Fruit fly (Drosophila melanogaster) whole organism, embryonic: ENCODE results near the gene CG1622.

ENCODE experiments used
- ATbp ChIP-seq: fragments of 200-800 bp; sonication (Bioruptor generic); optimal IDR thresholded peaks from 2 replicates; lab custom pipeline; 2017; ENCODE audit warnings: missing biosample characterization, mild to moderate bottlenecking, missing genetic modification characterization, missing genetic modification reagents
- BtbVII ChIP-seq: fragments of 200-800 bp; sonication (Bioruptor generic); optimal IDR thresholded peaks from 3 replicates; lab custom pipeline; 2017; ENCODE audit warnings: missing biosample characterization, mild to moderate bottlenecking, missing genetic modification characterization
- CG10321 ChIP-seq: fragments of 200-800 bp; sonication (Bioruptor generic); IDR thresholded peaks from 2 replicates; pipeline ENCODE4 v1.3.6; 2022; ENCODE audit warnings: missing biosample characterization, missing genetic modification characterization
- CG10462 ChIP-seq: fragments of 200-800 bp; sonication (Bioruptor generic); optimal IDR thresholded peaks from 2 replicates; lab custom pipeline; 2016; ENCODE audit warnings: missing biosample characterization, missing genetic modification characterization
- CG11247 ChIP-seq: fragments of 200-800 bp; sonication (Bioruptor generic); IDR thresholded peaks from 2 replicates; pipeline ENCODE4 v1.3.6; 2022; ENCODE audit warnings: missing biosample characterization, missing genetic modification characterization
- CG12219 ChIP-seq: fragments of 200-800 bp; sonication (Bioruptor generic); optimal IDR thresholded peaks from 3 replicates; lab custom pipeline; 2018; ENCODE audit warnings: missing biosample characterization, mild to moderate bottlenecking, missing genetic modification characterization
- CG12236 ChIP-seq: fragments of 200-800 bp; sonication (Bioruptor generic); optimal IDR thresholded peaks from 2 replicates; lab custom pipeline; 2016; ENCODE audit warnings: missing biosample characterization, missing genetic modification characterization
- CG12391 ChIP-seq: fragments of 200-800 bp; sonication (Bioruptor generic); optimal IDR thresholded peaks from 3 replicates; lab custom pipeline; 2018; ENCODE audit warnings: missing biosample characterization, mild to moderate bottlenecking, missing genetic modification characterization, moderate library complexity
- CG12769 ChIP-seq: fragments of 200-800 bp; sonication (Bioruptor generic); optimal IDR thresholded peaks from 2 replicates; lab custom pipeline; 2019; ENCODE audit warnings: missing biosample characterization, mild to moderate bottlenecking, missing genetic modification characterization, moderate library complexity
- CG14710 ChIP-seq: fragments of 200-800 bp; sonication (Bioruptor generic); optimal IDR thresholded peaks from 3 replicates; lab custom pipeline; 2019; ENCODE audit warnings: missing biosample characterization, mild to moderate bottlenecking, missing genetic modification characterization, moderate library complexity
- CG16815 ChIP-seq: fragments of 200-800 bp; sonication (Bioruptor generic); optimal IDR thresholded peaks from 3 replicates; lab custom pipeline; 2017; ENCODE audit warnings: missing biosample characterization, mild to moderate bottlenecking, missing genetic modification characterization
- CG17802 ChIP-seq: fragments of 200-800 bp; sonication (Bioruptor generic); optimal IDR thresholded peaks from 2 replicates; lab custom pipeline; 2018; ENCODE audit warnings: missing biosample characterization, mild to moderate bottlenecking, missing genetic modification characterization, moderate library complexity
- CG17912 ChIP-seq: fragments of 200-800 bp; sonication (Bioruptor generic); optimal IDR thresholded peaks from 2 replicates; lab custom pipeline; 2018; ENCODE audit warnings: missing biosample characterization, mild to moderate bottlenecking, missing genetic modification characterization
- CG2120 ChIP-seq: fragments of 200-800 bp; sonication (Bioruptor generic); optimal IDR thresholded peaks from 3 replicates; lab custom pipeline; 2016; ENCODE audit warnings: missing biosample characterization, missing genetic modification characterization
- CG31441 ChIP-seq: fragments of 200-800 bp; sonication (Bioruptor generic); IDR thresholded peaks from 2 replicates; pipeline ENCODE4 v1.3.6; 2022; ENCODE audit warnings: missing biosample characterization, missing genetic modification characterization
- CG4707 ChIP-seq: fragments of 200-800 bp; sonication (Bioruptor generic); optimal IDR thresholded peaks from 2 replicates; lab custom pipeline; 2018; ENCODE audit warnings: missing biosample characterization, mild to moderate bottlenecking, missing genetic modification characterization, moderate library complexity
- CG5180 ChIP-seq: fragments of 200-800 bp; sonication (Bioruptor generic); optimal IDR thresholded peaks from 3 replicates; lab custom pipeline; 2017; ENCODE audit warnings: missing biosample characterization, missing genetic modification characterization, mild to moderate bottlenecking, moderate library complexity, missing genetic modification reagents
- CG6765 ChIP-seq: fragments of 200-800 bp; sonication (Bioruptor generic); optimal IDR thresholded peaks from 3 replicates; lab custom pipeline; 2017; ENCODE audit warnings: missing biosample characterization, mild to moderate bottlenecking, missing genetic modification characterization
- CG6791 ChIP-seq: fragments of 200-800 bp; sonication (Bioruptor generic); IDR thresholded peaks from 3 replicates; pipeline ENCODE4 v1.3.6; 2022; ENCODE audit warnings: missing biosample characterization, missing genetic modification characterization; ENCODE audit not compliant: partially characterized antibody
- CG7839 ChIP-seq: fragments of 200-800 bp; sonication (Bioruptor generic); optimal IDR thresholded peaks from 3 replicates; lab custom pipeline; 2018; ENCODE audit warnings: missing biosample characterization, mild to moderate bottlenecking, missing genetic modification characterization, moderate library complexity
- CG9817 ChIP-seq: fragments of 200-800 bp; sonication (Bioruptor generic); optimal IDR thresholded peaks from 2 replicates; lab custom pipeline; 2018; ENCODE audit warnings: missing biosample characterization, mild to moderate bottlenecking, missing genetic modification characterization, moderate library complexity
- Chrac-16 ChIP-seq: fragments of 200-800 bp; sonication (Bioruptor generic); optimal IDR thresholded peaks from 3 replicates; lab custom pipeline; 2016; ENCODE audit warnings: missing biosample characterization, missing genetic modification characterization
- D19A ChIP-seq: fragments of 200-800 bp; optimal IDR thresholded peaks from 3 replicates; lab custom pipeline; 2019; ENCODE audit warnings: missing biosample characterization, mild to moderate bottlenecking, missing genetic modification characterization, moderate library complexity
- Dip3 ChIP-seq: fragments of 200-800 bp; sonication (Bioruptor generic); optimal IDR thresholded peaks from 3 replicates; lab custom pipeline; 2016; ENCODE audit warnings: missing biosample characterization, missing genetic modification characterization
- ERR ChIP-seq: fragments of 200-800 bp; sonication (Bioruptor generic); optimal IDR thresholded peaks from 2 replicates; lab custom pipeline; 2016; ENCODE audit warnings: missing biosample characterization, missing genetic modification characterization
- Gug ChIP-seq: fragments of 200-800 bp; sonication (Bioruptor generic); IDR thresholded peaks from 4 replicates; pipeline ENCODE4 v1.3.6; 2022; ENCODE audit warnings: missing biosample characterization, missing genetic modification characterization
- HHEX ChIP-seq: fragments of 200-800 bp; sonication (Bioruptor generic); optimal IDR thresholded peaks from 3 replicates; lab custom pipeline; 2017; ENCODE audit warnings: missing biosample characterization, mild to moderate bottlenecking, missing genetic modification characterization, missing genetic modification reagents
- Max ChIP-seq: fragments of 200-800 bp; sonication (Bioruptor generic); optimal IDR thresholded peaks from 2 replicates; lab custom pipeline; 2016; ENCODE audit warnings: missing biosample characterization, mild to moderate bottlenecking, missing genetic modification characterization
- Trl ChIP-seq, 3 experiments: fragments of >200 bp in 2 of 3; fragments of 200-800 bp in 1 of 3; sonication (Bioruptor generic) in 1 of 3; optimal IDR thresholded peaks; 2 replicates in 1 of 3; 3 replicates in 2 of 3; lab custom pipeline; 2016 to 2017; ENCODE audit warnings: missing biosample characterization in 1 of 3, missing genetic modification characterization in 1 of 3
- aop ChIP-seq: fragments of 200-800 bp; sonication (Bioruptor generic); IDR thresholded peaks from 2 replicates; pipeline ENCODE4 v1.3.6; 2022; ENCODE audit warnings: missing biosample characterization, missing genetic modification characterization
- bbx ChIP-seq: fragments of 200-800 bp; sonication (Bioruptor generic); IDR thresholded peaks from 2 replicates; pipeline ENCODE4 v1.3.6; 2022; ENCODE audit warnings: missing biosample characterization, missing genetic modification characterization; ENCODE audit not compliant: partially characterized antibody
- cad ChIP-seq: fragments of >200 bp; optimal IDR thresholded peaks from 2 replicates; lab custom pipeline; 2017; ENCODE audit warnings: missing biosample characterization, missing genetic modification characterization
- disco-r ChIP-seq: fragments of 200-800 bp; sonication (Bioruptor generic); optimal IDR thresholded peaks from 2 replicates; lab custom pipeline; 2016; ENCODE audit warnings: missing biosample characterization, missing genetic modification characterization
- gcm ChIP-seq: fragments of 200-800 bp; sonication (Bioruptor generic); optimal IDR thresholded peaks from 2 replicates; lab custom pipeline; 2019; ENCODE audit warnings: missing biosample characterization, mild to moderate bottlenecking, missing genetic modification characterization, moderate library complexity
- gfzf ChIP-seq: fragments of 200-800 bp; sonication (Bioruptor generic); optimal IDR thresholded peaks from 2 replicates; lab custom pipeline; 2016; ENCODE audit warnings: missing biosample characterization, mild to moderate bottlenecking, missing genetic modification characterization, moderate library complexity
- jing ChIP-seq: fragments of 200-800 bp; sonication (Bioruptor generic); optimal IDR thresholded peaks from 2 replicates; lab custom pipeline; 2018; ENCODE audit warnings: missing biosample characterization, mild to moderate bottlenecking, missing genetic modification characterization
- lab ChIP-seq: fragments of 200-800 bp; sonication (Bioruptor generic); optimal IDR thresholded peaks from 3 replicates; lab custom pipeline; 2017; ENCODE audit warnings: missing biosample characterization, missing genetic modification characterization, mild to moderate bottlenecking, moderate library complexity, missing genetic modification reagents
- lov ChIP-seq, 2 experiments: fragments of 200-800 bp in 1 of 2; fragments of >200 bp in 1 of 2; sonication (Bioruptor generic) in 1 of 2; IDR thresholded peaks in 1 of 2; optimal IDR thresholded peaks in 1 of 2; 2 replicates in 1 of 2; 3 replicates in 1 of 2; pipeline versions ENCODE4 v1.3.6 to Lab custom; 2017 to 2022; ENCODE audit warnings: missing biosample characterization in 1 of 2, missing genetic modification characterization in 1 of 2
- nerfin-1 ChIP-seq: fragments of 200-800 bp; sonication (Bioruptor generic); optimal IDR thresholded peaks from 3 replicates; lab custom pipeline; 2019; ENCODE audit warnings: missing biosample characterization, mild to moderate bottlenecking, missing genetic modification characterization, moderate library complexity
- nerfin-2 ChIP-seq: fragments of 200-800 bp; sonication (Bioruptor generic); IDR thresholded peaks from 2 replicates; pipeline ENCODE4 v1.3.6; 2022; ENCODE audit warnings: missing biosample characterization, missing genetic modification characterization; ENCODE audit not compliant: partially characterized antibody
- pros ChIP-seq: fragments of 200-800 bp; sonication (Bioruptor generic); optimal IDR thresholded peaks from 3 replicates; lab custom pipeline; 2019; ENCODE audit warnings: missing biosample characterization, mild to moderate bottlenecking, missing genetic modification characterization, moderate library complexity
- sim ChIP-seq: fragments of 200-800 bp; sonication (Bioruptor generic); IDR thresholded peaks from 2 replicates; pipeline ENCODE4 v1.3.6; 2022; ENCODE audit warnings: missing biosample characterization, missing genetic modification characterization
- sna ChIP-seq: fragments of 200-800 bp; sonication (Bioruptor generic); IDR thresholded peaks from 2 replicates; pipeline ENCODE4 v1.3.6; 2022; ENCODE audit warnings: missing biosample characterization, missing genetic modification characterization; ENCODE audit not compliant: partially characterized antibody
- sr ChIP-seq: fragments of 200-800 bp; sonication (Bioruptor generic); IDR thresholded peaks from 3 replicates; pipeline ENCODE4 v1.3.6; 2022; ENCODE audit warnings: missing biosample characterization, missing genetic modification characterization
- tna ChIP-seq: fragments of 200-800 bp; sonication (Bioruptor generic); IDR thresholded peaks from 2 replicates; pipeline ENCODE4 v1.3.6; 2022; ENCODE audit warnings: missing biosample characterization, missing genetic modification characterization; ENCODE audit not compliant: partially characterized antibody
- trh ChIP-seq: fragments of 200-800 bp; sonication (Bioruptor generic); optimal IDR thresholded peaks from 2 replicates; lab custom pipeline; 2016; ENCODE audit warnings: missing biosample characterization, missing genetic modification characterization
- vfl ChIP-seq: fragments of 200-800 bp; sonication (Bioruptor generic); optimal IDR thresholded peaks from 2 replicates; lab custom pipeline; 2016; ENCODE audit warnings: missing biosample characterization, missing genetic modification characterization
- wor ChIP-seq: fragments of 200-800 bp; sonication (Bioruptor generic); IDR thresholded peaks from 2 replicates; pipeline ENCODE4 v1.3.6; 2022; ENCODE audit warnings: missing biosample characterization, missing genetic modification characterization

The CG1622 gene

DNA sequence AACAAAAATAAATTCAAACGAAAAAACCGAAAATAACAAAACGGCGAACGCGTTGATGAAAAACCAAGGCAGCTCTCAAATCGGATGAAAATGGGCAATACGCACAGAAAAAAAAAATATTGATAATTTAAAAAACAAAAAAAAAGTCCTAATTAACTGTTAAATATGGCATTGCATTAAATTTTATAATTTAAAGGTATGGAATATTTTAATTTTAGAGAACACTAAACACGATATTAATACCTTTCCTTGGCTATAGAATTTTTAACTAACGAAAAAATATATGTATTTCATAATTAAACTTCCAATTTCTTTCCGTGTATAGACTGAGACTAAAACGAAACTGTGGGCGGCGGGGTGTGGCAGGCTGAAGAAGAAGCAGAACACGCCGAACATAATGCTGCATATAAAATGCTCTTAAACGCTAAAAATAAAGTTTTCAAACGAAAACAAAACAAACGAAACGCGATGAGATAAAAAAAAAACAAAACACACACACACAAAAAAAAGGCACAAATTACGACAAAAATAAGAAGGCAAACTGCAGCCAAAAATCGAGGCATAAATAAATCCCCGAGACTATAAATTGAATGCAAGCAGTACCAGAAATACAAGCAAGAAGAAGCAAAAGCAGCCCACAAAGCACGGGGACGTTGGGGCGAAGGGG, 22.3 kb upstream of the CG1622 start (continued):
- TF ChIP-seq CG10321 (GFP tag; lab: Robert Waterston, UW) (no peak), trh (GFP tag; lab: Kevin White, UChicago) (no peak), CG16815 (GFP tag; lab: Kevin White, UChicago) (peak; percentile 32), lab (GFP tag; lab: Kevin White, UChicago) (peak; percentile 45), lov (optimal IDR thresholded peaks at IDR 0.05; lab: Kevin White, UChicago) (no peak), lov (GFP tag; IDR thresholded peaks at IDR 0.05; lab: Robert Waterston, UW) (no peak), D19A (tag; lab: Kevin White, UChicago) (peak; percentile 76), CG14710 (peak; percentile 61), Max (GFP tag; lab: Kevin White, UChicago) (peak; percentile 20), CG10462 (GFP tag; lab: Kevin White, UChicago) (no peak), gfzf (GFP tag; lab: Kevin White, UChicago) (no peak), CG5180 (GFP tag; lab: Kevin White, UChicago) (peak; percentile 45), tna (GFP tag; lab: Robert Waterston, UW) (no peak), CG7839 (tag; lab: Kevin White, UChicago) (peak; percentile 80), BtbVII (peak; percentile 36), CG11247 (GFP tag; lab: Robert Waterston, UW) (no peak), pros (GFP tag; lab: Kevin White, UChicago) (no peak), aop (GFP tag; lab: Robert Waterston, UW) (no peak), bbx (no peak), sr (GFP tag; lab: Robert Waterston, UW) (no peak), CG6791 (GFP tag; lab: Robert Waterston, UW) (no peak), CG4707 (GFP tag; lab: Kevin White, UChicago) (no peak), CG12391 (peak; percentile 76), CG12236 (GFP tag; lab: Kevin White, UChicago) (no peak), jing (GFP tag; lab: Kevin White, UChicago) (no peak), sna (GFP tag; lab: Robert Waterston, UW) (no peak), cad (GFP tag; lab: Kevin White, UChicago) (no peak), nerfin-1 (tag; lab: Kevin White, UChicago) (peak; percentile 59), vfl (no peak), nerfin-2 (no peak), gcm (GFP tag; lab: Kevin White, UChicago) (peak; percentile 42), disco-r (GFP tag; lab: Kevin White, UChicago) (no peak), CG12769 (tag; lab: Kevin White, UChicago) (no peak), Chrac-16 (peak; percentile 15), wor (GFP tag; lab: Robert Waterston, UW) (peak; percentile 37), sim (GFP tag; lab: Robert Waterston, UW) (0 out of 2 replicates have a peak, but pooled peaks have one; percentile 5), CG31441 (GFP tag; lab: Robert Waterston, UW) (peak; percentile 70), CG17802 (tag; lab: Kevin White, UChicago) (no peak), Gug (no peak), CG12219 (GFP tag; lab: Kevin White, UChicago) (no peak), Dip3 (no peak), ERR (GFP tag; lab: Kevin White, UChicago) (no peak), CG6765 (no peak), HHEX (no peak), CG9817 (tag; lab: Kevin White, UChicago) (peak; percentile 53), CG17912 (GFP tag; lab: Kevin White, UChicago) (no peak), ATbp (GFP tag; lab: Kevin White, UChicago) (peak; percentile 9), Trl (optimal IDR thresholded peaks at IDR 0.05; lab: Kevin White, UChicago) (no peak), Trl (GFP tag; optimal IDR thresholded peaks at IDR 0.05; lab: Kevin White, UChicago) (no peak), CG2120 (GFP tag; lab: Kevin White, UChicago) (peak; percentile 23)
